Fruit fly (Drosophila melanogaster) whole organism, embryonic: Measurements from ENCODE around the gene Aps.
A peak's percentile ranks its signal among the peaks of the same experiment; 100 is the strongest.

Source experiments
- B-H2 ChIP-seq: fragments of 200-800 bp; sonication (Bioruptor generic); optimal IDR thresholded peaks from 2 replicates; lab custom pipeline; 2018; ENCODE audit warnings: missing biosample characterization, mild to moderate bottlenecking, missing genetic modification characterization
- Bgb ChIP-seq: fragments of 200-800 bp; sonication (Bioruptor generic); IDR thresholded peaks from 2 replicates; pipeline ENCODE4 v1.3.6; 2022; ENCODE audit warnings: missing biosample characterization, missing genetic modification characterization; ENCODE audit not compliant: partially characterized antibody
- CG10462 ChIP-seq: fragments of 200-800 bp; sonication (Bioruptor generic); optimal IDR thresholded peaks from 2 replicates; lab custom pipeline; 2016; ENCODE audit warnings: missing biosample characterization, missing genetic modification characterization
- CG10959 ChIP-seq: fragments of 200-800 bp; sonication (Bioruptor generic); IDR thresholded peaks from 2 replicates; pipeline ENCODE4 v1.3.6; 2022; ENCODE audit warnings: missing biosample characterization, missing genetic modification characterization
- CG12071 ChIP-seq: fragments of 200-800 bp; sonication (Bioruptor generic); optimal IDR thresholded peaks from 3 replicates; lab custom pipeline; 2018; ENCODE audit warnings: missing biosample characterization, mild to moderate bottlenecking, missing genetic modification characterization
- CG15479 ChIP-seq: fragments of 200-800 bp; sonication (Bioruptor generic); optimal IDR thresholded peaks from 3 replicates; lab custom pipeline; 2019; ENCODE audit warnings: missing biosample characterization, mild to moderate bottlenecking, missing genetic modification characterization, moderate library complexity
- CG17328 ChIP-seq: fragments of 200-800 bp; sonication (Bioruptor generic); IDR thresholded peaks from 2 replicates; pipeline ENCODE4 v1.3.6; 2022; ENCODE audit warnings: missing biosample characterization, missing genetic modification characterization
- CG1832 ChIP-seq: fragments of 200-800 bp; sonication (Bioruptor generic); optimal IDR thresholded peaks from 2 replicates; lab custom pipeline; 2017; ENCODE audit warnings: missing biosample characterization, mild to moderate bottlenecking, missing genetic modification characterization, inconsistent platforms
- CG18619 ChIP-seq: fragments of 200-800 bp; sonication (Bioruptor generic); optimal IDR thresholded peaks from 3 replicates; lab custom pipeline; 2017; ENCODE audit warnings: missing biosample characterization, mild to moderate bottlenecking, missing genetic modification characterization
- CG2875 ChIP-seq: fragments of 200-800 bp; sonication (Bioruptor generic); optimal IDR thresholded peaks from 2 replicates; lab custom pipeline; 2017; ENCODE audit warnings: missing biosample characterization, mild to moderate bottlenecking, missing genetic modification characterization, missing genetic modification reagents
- CG31365 ChIP-seq: fragments of 200-800 bp; sonication (Bioruptor generic); optimal IDR thresholded peaks from 2 replicates; lab custom pipeline; 2018; ENCODE audit warnings: missing biosample characterization, mild to moderate bottlenecking, missing genetic modification characterization
- CG3726 ChIP-seq: fragments of 200-800 bp; sonication (Bioruptor generic); IDR thresholded peaks from 3 replicates; pipeline ENCODE4, ENCODE4 v1.3.6; 2022; ENCODE audit warnings: missing biosample characterization, missing genetic modification characterization
- CG6175 ChIP-seq: fragments of 200-800 bp; sonication (Bioruptor generic); IDR thresholded peaks from 3 replicates; pipeline ENCODE4 v1.3.6; 2022; ENCODE audit warnings: missing biosample characterization, missing genetic modification characterization
- CG7963 ChIP-seq: fragments of 200-800 bp; sonication (Bioruptor generic); IDR thresholded peaks from 3 replicates; pipeline ENCODE4 v1.3.6; 2022; ENCODE audit warnings: missing biosample characterization, missing genetic modification characterization; ENCODE audit not compliant: partially characterized antibody
- CG8944 ChIP-seq: fragments of 200-800 bp; sonication (Bioruptor generic); optimal IDR thresholded peaks from 3 replicates; lab custom pipeline; 2016; ENCODE audit warnings: missing biosample characterization, missing genetic modification characterization
- CG9437 ChIP-seq: fragments of 200-800 bp; sonication (Bioruptor generic); optimal IDR thresholded peaks from 2 replicates; lab custom pipeline; 2018; ENCODE audit warnings: missing biosample characterization, mild to moderate bottlenecking, missing genetic modification characterization
- CG9797 ChIP-seq: fragments of 200-800 bp; sonication (Bioruptor generic); optimal IDR thresholded peaks from 3 replicates; lab custom pipeline; 2018; ENCODE audit warnings: missing biosample characterization, mild to moderate bottlenecking, missing genetic modification characterization
- CHES-1-like ChIP-seq: fragments of 200-800 bp; sonication (Bioruptor generic); optimal IDR thresholded peaks from 2 replicates; lab custom pipeline; 2016; ENCODE audit warnings: missing biosample characterization, missing genetic modification characterization
- CTCF ChIP-seq: fragments of 200-800 bp; sonication (Bioruptor generic); optimal IDR thresholded peaks from 2 replicates; lab custom pipeline; 2017; ENCODE audit warnings: missing biosample characterization, mild to moderate bottlenecking, missing genetic modification characterization, moderate library complexity
- Doc2 ChIP-seq: fragments of 200-800 bp; sonication (Bioruptor generic); IDR thresholded peaks from 2 replicates; pipeline ENCODE4 v1.3.6; 2022; ENCODE audit warnings: missing biosample characterization, missing genetic modification characterization
- ERR ChIP-seq: fragments of 200-800 bp; sonication (Bioruptor generic); optimal IDR thresholded peaks from 2 replicates; lab custom pipeline; 2016; ENCODE audit warnings: missing biosample characterization, missing genetic modification characterization
- Elba2 ChIP-seq: fragments of 200-800 bp; sonication (Bioruptor generic); optimal IDR thresholded peaks from 3 replicates; lab custom pipeline; 2016; ENCODE audit warnings: missing biosample characterization, missing genetic modification characterization
- Fer3 ChIP-seq: fragments of 200-800 bp; sonication (Bioruptor generic); optimal IDR thresholded peaks from 2 replicates; lab custom pipeline; 2018; ENCODE audit warnings: missing biosample characterization, mild to moderate bottlenecking, missing genetic modification characterization, moderate library complexity
- Hmr ChIP-seq: fragments of 200-800 bp; sonication (Bioruptor generic); optimal IDR thresholded peaks from 3 replicates; lab custom pipeline; 2017; ENCODE audit warnings: mild to moderate bottlenecking, missing biosample characterization, missing genetic modification reagents, missing genetic modification characterization
- Hr78 ChIP-seq, 2 experiments: fragments of 200-800 bp in 1 of 2; fragments of >200 bp in 1 of 2; sonication (Bioruptor generic) in 1 of 2; optimal IDR thresholded peaks; 2 replicates each; lab custom pipeline; 2017 to 2019; ENCODE audit warnings: missing biosample characterization in 2 of 2, missing genetic modification characterization in 2 of 2, mild to moderate bottlenecking in 1 of 2, moderate library complexity in 1 of 2
- Nf-YC ChIP-seq: fragments of 200-800 bp; optimal IDR thresholded peaks from 3 replicates; lab custom pipeline; 2019; ENCODE audit warnings: missing biosample characterization, mild to moderate bottlenecking, missing genetic modification characterization, moderate library complexity
- Ptx1 ChIP-seq: fragments of 200-800 bp; sonication (Bioruptor generic); IDR thresholded peaks from 2 replicates; pipeline ENCODE4 v1.3.6; 2022; ENCODE audit warnings: missing biosample characterization, missing genetic modification characterization
- Rfx ChIP-seq: fragments of 200-800 bp; sonication (Bioruptor generic); IDR thresholded peaks from 2 replicates; pipeline ENCODE4 v1.3.6; 2022; ENCODE audit warnings: missing biosample characterization, missing genetic modification characterization
- Stat92E ChIP-seq, 3 experiments: fragments of >200 bp in 2 of 3; fragments of 200-800 bp in 1 of 3; sonication (Bioruptor generic) in 1 of 3; optimal IDR thresholded peaks; 2 replicates each; lab custom pipeline; 2017 to 2019; ENCODE audit warnings: missing biosample characterization in 3 of 3, missing genetic modification characterization in 3 of 3, mild to moderate bottlenecking in 1 of 3, moderate library complexity in 1 of 3
- abd-A ChIP-seq: fragments of 200-800 bp; sonication (Bioruptor generic); optimal IDR thresholded peaks from 3 replicates; lab custom pipeline; 2019; ENCODE audit warnings: missing biosample characterization, mild to moderate bottlenecking, missing genetic modification characterization, moderate library complexity
- ewg ChIP-seq: fragments of 200-800 bp; sonication (Bioruptor generic); optimal IDR thresholded peaks from 3 replicates; lab custom pipeline; 2017; ENCODE audit warnings: mild to moderate bottlenecking, missing biosample characterization, missing genetic modification reagents, missing genetic modification characterization
- fu2 ChIP-seq: fragments of 200-800 bp; sonication (Bioruptor generic); optimal IDR thresholded peaks from 2 replicates; lab custom pipeline; 2016; ENCODE audit warnings: missing biosample characterization, missing genetic modification characterization
- grn ChIP-seq: fragments of 200-800 bp; sonication (Bioruptor generic); optimal IDR thresholded peaks from 3 replicates; lab custom pipeline; 2017; ENCODE audit warnings: missing biosample characterization, missing genetic modification characterization
- h ChIP-seq: fragments of >200 bp; optimal IDR thresholded peaks from 2 replicates; lab custom pipeline; 2017
- her ChIP-seq: fragments of 200-800 bp; sonication (Bioruptor generic); optimal IDR thresholded peaks from 2 replicates; lab custom pipeline; 2016; ENCODE audit warnings: missing biosample characterization, missing genetic modification characterization
- ind ChIP-seq: fragments of 200-800 bp; sonication (Bioruptor generic); optimal IDR thresholded peaks from 3 replicates; lab custom pipeline; 2016; ENCODE audit warnings: missing biosample characterization, missing genetic modification characterization
- lbe ChIP-seq: fragments of 200-800 bp; sonication (Bioruptor generic); optimal IDR thresholded peaks from 2 replicates; lab custom pipeline; 2016; ENCODE audit warnings: missing biosample characterization, mild to moderate bottlenecking, missing genetic modification characterization
- mam ChIP-seq: fragments of 200-800 bp; sonication (Bioruptor generic); optimal IDR thresholded peaks from 3 replicates; lab custom pipeline; 2016; ENCODE audit warnings: missing biosample characterization, missing genetic modification characterization
- nom ChIP-seq: fragments of 200-800 bp; sonication (Bioruptor generic); optimal IDR thresholded peaks from 2 replicates; lab custom pipeline; 2017; ENCODE audit warnings: missing biosample characterization, missing genetic modification characterization, mild to moderate bottlenecking, moderate library complexity, missing genetic modification reagents
- pros ChIP-seq: fragments of 200-800 bp; sonication (Bioruptor generic); optimal IDR thresholded peaks from 3 replicates; lab custom pipeline; 2019; ENCODE audit warnings: missing biosample characterization, mild to moderate bottlenecking, missing genetic modification characterization, moderate library complexity
- psq ChIP-seq: fragments of 200-800 bp; sonication (Bioruptor generic); optimal IDR thresholded peaks from 2 replicates; lab custom pipeline; 2017; ENCODE audit warnings: missing biosample characterization, missing genetic modification characterization
- salm ChIP-seq: fragments of 200-800 bp; sonication (Bioruptor generic); optimal IDR thresholded peaks from 2 replicates; lab custom pipeline; 2018; ENCODE audit warnings: missing biosample characterization, mild to moderate bottlenecking, missing genetic modification characterization
- scrt ChIP-seq: fragments of 200-800 bp; sonication (Bioruptor generic); optimal IDR thresholded peaks from 2 replicates; lab custom pipeline; 2018; ENCODE audit warnings: missing biosample characterization, mild to moderate bottlenecking, missing genetic modification characterization, moderate library complexity
- sens ChIP-seq: fragments of 200-800 bp; sonication (Bioruptor generic); peaks from one replicate; lab custom pipeline; 2016; ENCODE audit warnings: missing biosample characterization, missing genetic modification characterization
- sens-2 ChIP-seq: fragments of 200-800 bp; sonication (Bioruptor generic); IDR thresholded peaks from 2 replicates; pipeline ENCODE4 v1.3.6; 2022; ENCODE audit warnings: missing biosample characterization, missing genetic modification characterization
- shn ChIP-seq: fragments of 200-800 bp; sonication (Bioruptor generic); optimal IDR thresholded peaks from 3 replicates; lab custom pipeline; 2016; ENCODE audit warnings: missing biosample characterization, missing genetic modification characterization
- tgo ChIP-seq: fragments of 200-800 bp; sonication (Bioruptor generic); IDR thresholded peaks from 3 replicates; pipeline ENCODE4 v1.3.6; 2022; ENCODE audit warnings: missing biosample characterization, missing genetic modification characterization
- ttk ChIP-seq: fragments of 200-800 bp; sonication (Bioruptor generic); IDR thresholded peaks from 2 replicates; pipeline ENCODE4 v2.1.2; 2022; ENCODE audit warnings: missing biosample characterization, missing genetic modification characterization
- twi ChIP-seq: fragments of 200-800 bp; optimal IDR thresholded peaks from 2 replicates; lab custom pipeline; 2019; ENCODE audit warnings: missing biosample characterization, mild to moderate bottlenecking, missing genetic modification characterization, moderate library complexity
- wek ChIP-seq: fragments of 200-800 bp; sonication (Bioruptor generic); optimal IDR thresholded peaks from 3 replicates; lab custom pipeline; 2018; ENCODE audit warnings: missing biosample characterization, mild to moderate bottlenecking, missing genetic modification characterization, moderate library complexity

The Aps gene

DNA sequence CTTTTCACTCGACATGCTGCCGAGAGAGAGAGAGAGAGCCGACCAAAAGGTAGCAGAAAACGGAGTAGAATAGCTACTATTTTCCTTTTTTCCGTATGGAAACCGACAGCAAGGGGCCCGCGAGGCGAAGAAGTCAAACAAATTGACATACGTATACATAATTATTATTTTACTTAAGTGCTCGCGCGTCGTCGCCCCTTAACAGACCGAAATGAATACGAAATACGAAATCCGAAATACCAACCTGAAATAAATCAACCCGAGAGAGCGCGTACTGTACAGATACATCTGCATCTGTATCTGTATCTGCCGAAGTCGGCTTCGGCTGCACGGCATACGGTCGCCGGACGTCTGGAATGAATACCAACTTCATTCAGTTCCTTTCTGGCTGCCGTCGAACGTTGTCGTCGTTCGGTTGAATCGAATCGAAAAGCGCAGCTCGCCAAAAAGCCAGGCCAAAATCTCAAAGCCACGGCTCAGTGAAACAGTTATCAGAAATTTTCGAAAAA lies 41.4 kb downstream of the Aps start (continued):
- TF ChIP-seq scrt (GFP tag; lab: Kevin White, UChicago) (peak; percentile 42), her (GFP tag; lab: Kevin White, UChicago) (peak; percentile 41), pros (GFP tag; lab: Kevin White, UChicago) (peak; percentile 99), CG10462 (GFP tag; lab: Kevin White, UChicago) (no peak), CG31365 (tag; lab: Kevin White, UChicago) (no peak), CG17328 (GFP tag; lab: Robert Waterston, UW) (peak; percentile 70), nom (GFP tag; lab: Kevin White, UChicago) (peak; percentile 63), CG8944 (peak; percentile 23), Doc2 (GFP tag; lab: Robert Waterston, UW) (no peak), salm (tag; lab: Kevin White, UChicago) (peak; percentile 19), shn (GFP tag; lab: Kevin White, UChicago) (peak; percentile 40), tgo (GFP tag; lab: Robert Waterston, UW) (peak; percentile 14; the same call in 1 of the 3 replicates), grn (GFP tag; lab: Kevin White, UChicago) (no peak), CG15479 (GFP tag; lab: Kevin White, UChicago) (peak; percentile 16), sens (GFP tag; lab: Kevin White, UChicago) (peak; percentile 90), ERR (GFP tag; lab: Kevin White, UChicago) (peak; percentile 11), fu2 (GFP tag; lab: Kevin White, UChicago) (no peak), CG6175 (GFP tag; lab: Robert Waterston, UW) (peak; percentile 57; the same call in 2 of the 3 replicates), Elba2 (GFP tag; lab: Kevin White, UChicago) (no peak), Stat92E (GFP tag; optimal IDR thresholded peaks at IDR 0.05; lab: Kevin White, UChicago) (peak in 1 of 3 experiments; percentile 68), CG1832 (peak; percentile 37), sens-2 (GFP tag; lab: Robert Waterston, UW) (0 out of 2 replicates have a peak, but pooled peaks have one; percentile 56), CG2875 (GFP tag; lab: Kevin White, UChicago) (peak; percentile 60), Ptx1 (GFP tag; lab: Robert Waterston, UW) (0 out of 2 replicates have a peak, but pooled peaks have one; percentile 17), ewg (GFP tag; lab: Kevin White, UChicago) (no peak), CG12071 (peak; percentile 26), CTCF (peak; percentile 9), Nf-YC (peak; percentile 41), B-H2 (GFP tag; lab: Kevin White, UChicago) (peak; percentile 64), CG9797 (GFP tag; lab: Kevin White, UChicago) (no peak), Hmr (GFP tag; lab: Kevin White, UChicago) (peak; percentile 43), CG10959 (GFP tag; lab: Robert Waterston, UW) (no peak), Rfx (GFP tag; lab: Robert Waterston, UW) (peak; percentile 63; the same call in 1 of the 2 replicates), CHES-1-like (GFP tag; lab: Kevin White, UChicago) (peak; percentile 7), h (lab: Kevin White, UChicago) (no peak), psq (peak; percentile 45), Hr78 (GFP tag; optimal IDR thresholded peaks at IDR 0.05; lab: Kevin White, UChicago) (peak in 1 of 2 experiments; percentile 78), CG3726 (no peak), ind (GFP tag; lab: Kevin White, UChicago) (no peak), lbe (GFP tag; lab: Kevin White, UChicago) (peak; percentile 65), ttk (GFP tag; lab: Robert Waterston, UW) (peak; percentile 33; the same call in 1 of the 2 replicates), wek (GFP tag; lab: Kevin White, UChicago) (no peak), mam (GFP tag; lab: Kevin White, UChicago) (peak; percentile 2), Fer3 (tag; lab: Kevin White, UChicago) (peak; percentile 43), CG18619 (GFP tag; lab: Kevin White, UChicago) (no peak), abd-A (peak; percentile 100), CG7963 (GFP tag; lab: Robert Waterston, UW) (peak; percentile 28; the same call in 1 of the 3 replicates), twi (peak; percentile 62), CG9437 (no peak), Bgb (GFP tag; lab: Robert Waterston, UW) (peak; percentile 74)
